Worm (Caenorhabditis elegans) whole organism, late embryonic: ENCODE results near the gene ptr-8.
"Not testable (repeated sequence)": the region's sequence is repeated elsewhere in the genome, so short reads cannot be mapped to it uniquely, and the experiment has no call there.

Experiments
- K09A11.1 ChIP-seq: sonication (generic microtip); optimal IDR thresholded peaks from 2 replicates; lab custom pipeline; 2017; ENCODE audit warnings: antibody characterized with exemption, mild to moderate bottlenecking, missing genetic modification characterization, missing compliant biosample characterization; ENCODE audit not compliant: insufficient read depth
- T23F11.4 ChIP-seq: fragments of 200-800 bp; sonication (Bioruptor generic); optimal IDR thresholded peaks from 2 replicates; lab custom pipeline; 2018; ENCODE audit warnings: mild to moderate bottlenecking, missing genetic modification characterization, missing compliant biosample characterization
- Y22D7AL.16 ChIP-seq: sonication (generic microtip); optimal IDR thresholded peaks from 2 replicates; lab custom pipeline; 2016; ENCODE audit warnings: missing genetic modification characterization, missing compliant biosample characterization
- ahr-1 ChIP-seq: sonication (generic microtip); optimal IDR thresholded peaks from 2 replicates; lab custom pipeline; 2016; ENCODE audit warnings: missing genetic modification characterization, missing compliant biosample characterization
- ceh-14 ChIP-seq: sonication (generic microtip); optimal IDR thresholded peaks from 2 replicates; lab custom pipeline; 2016; ENCODE audit warnings: missing genotype, missing genetic modification characterization, missing compliant biosample characterization
- ceh-18 ChIP-seq: sonication (generic microtip); optimal IDR thresholded peaks from 2 replicates; lab custom pipeline; 2016; ENCODE audit warnings: missing genetic modification characterization, missing compliant biosample characterization
- ceh-19 ChIP-seq: fragments of 200-800 bp; sonication (Bioruptor generic); optimal IDR thresholded peaks from 2 replicates; lab custom pipeline; 2018; ENCODE audit warnings: mild to moderate bottlenecking, missing genetic modification characterization, missing compliant biosample characterization
- ceh-2 ChIP-seq: sonication (generic microtip); optimal IDR thresholded peaks from 2 replicates; lab custom pipeline; 2016; ENCODE audit warnings: missing genotype, missing genetic modification characterization, missing compliant biosample characterization
- ceh-6 ChIP-seq: fragments of 200-800 bp; sonication (Bioruptor generic); optimal IDR thresholded peaks from 2 replicates; lab custom pipeline; 2018; ENCODE audit warnings: mild to moderate bottlenecking, missing genetic modification characterization, missing compliant biosample characterization
- ceh-9 ChIP-seq: sonication (generic microtip); optimal IDR thresholded peaks from 2 replicates; lab custom pipeline; 2016; ENCODE audit warnings: mild to moderate bottlenecking, missing genetic modification characterization, inconsistent platforms, missing compliant biosample characterization
- dve-1 ChIP-seq: sonication (generic microtip); optimal IDR thresholded peaks from 2 replicates; lab custom pipeline; 2017; ENCODE audit warnings: antibody characterized with exemption, mild to moderate bottlenecking, missing genetic modification characterization, missing compliant biosample characterization
- eyg-1 ChIP-seq: sonication (generic microtip); optimal IDR thresholded peaks from 2 replicates; lab custom pipeline; 2016; ENCODE audit warnings: missing genotype, missing genetic modification characterization, missing compliant biosample characterization
- gmeb-2 ChIP-seq: sonication (generic microtip); optimal IDR thresholded peaks from 2 replicates; lab custom pipeline; 2016; ENCODE audit warnings: missing genetic modification characterization, inconsistent platforms, missing compliant biosample characterization
- hlh-8 ChIP-seq: sonication (generic microtip); optimal IDR thresholded peaks from 2 replicates; lab custom pipeline; 2016; ENCODE audit warnings: missing genotype, missing genetic modification characterization, missing compliant biosample characterization
- lim-6 ChIP-seq: sonication (generic microtip); optimal IDR thresholded peaks from 2 replicates; lab custom pipeline; 2016; ENCODE audit warnings: missing genetic modification characterization, missing compliant biosample characterization
- lin-11 ChIP-seq: fragments of 200-800 bp; sonication (Bioruptor generic); optimal IDR thresholded peaks from 2 replicates; lab custom pipeline; 2018; ENCODE audit warnings: mild to moderate bottlenecking, missing genetic modification characterization, missing compliant biosample characterization
- nfya-1 ChIP-seq: sonication (generic microtip); optimal IDR thresholded peaks from 2 replicates; lab custom pipeline; 2017; ENCODE audit warnings: missing genetic modification characterization, mild to moderate bottlenecking, missing compliant biosample characterization, antibody characterized with exemption, moderate library complexity
- nhr-11 ChIP-seq: fragments of 150-350 bp; optimal IDR thresholded peaks from 2 replicates; lab custom pipeline; 2014; ENCODE audit warnings: missing biosample characterization, missing genetic modification characterization
- npax-4 ChIP-seq: sonication (generic microtip); optimal IDR thresholded peaks from 2 replicates; lab custom pipeline; 2016; ENCODE audit warnings: missing genetic modification characterization, missing compliant biosample characterization
- odd-2 ChIP-seq: sonication (generic microtip); optimal IDR thresholded peaks from 2 replicates; lab custom pipeline; 2017; ENCODE audit warnings: antibody characterized with exemption, mild to moderate bottlenecking, missing genetic modification characterization, missing compliant biosample characterization
- pag-3 ChIP-seq: sonication (generic microtip); optimal IDR thresholded peaks from 2 replicates; lab custom pipeline; 2016; ENCODE audit warnings: missing compliant biosample characterization, missing genetic modification characterization, borderline replicate concordance
- pat-9 ChIP-seq: fragments of 200-800 bp; sonication (Bioruptor generic); optimal IDR thresholded peaks from 2 replicates; lab custom pipeline; 2018; ENCODE audit warnings: mild to moderate bottlenecking, missing genetic modification characterization, moderate library complexity, missing compliant biosample characterization
- pha-2 ChIP-seq: sonication (generic microtip); optimal IDR thresholded peaks from 2 replicates; lab custom pipeline; 2017; ENCODE audit warnings: mild to moderate bottlenecking, missing genetic modification characterization, missing compliant biosample characterization
- pqm-1 ChIP-seq: sonication (generic microtip); optimal IDR thresholded peaks from 2 replicates; lab custom pipeline; 2016; ENCODE audit warnings: missing genetic modification characterization, missing compliant biosample characterization
- pros-1 ChIP-seq: fragments of 150-350 bp; optimal IDR thresholded peaks from 2 replicates; lab custom pipeline; 2014; ENCODE audit warnings: missing biosample characterization, missing genetic modification reagents, missing genetic modification characterization
- sdc-2 ChIP-seq: sonication (generic microtip); optimal IDR thresholded peaks from 2 replicates; lab custom pipeline; 2016; ENCODE audit warnings: missing genotype, missing genetic modification characterization, missing compliant biosample characterization
- syd-9 ChIP-seq: sonication (generic microtip); optimal IDR thresholded peaks from 2 replicates; lab custom pipeline; 2016; ENCODE audit warnings: mild to moderate bottlenecking, missing genetic modification characterization, moderate library complexity, missing compliant biosample characterization
- tbx-7 ChIP-seq: sonication (generic microtip); optimal IDR thresholded peaks from 2 replicates; lab custom pipeline; 2016; ENCODE audit warnings: missing genotype, missing genetic modification characterization, missing compliant biosample characterization
- ttx-3 ChIP-seq: sonication (generic microtip); optimal IDR thresholded peaks from 2 replicates; lab custom pipeline; 2016; ENCODE audit warnings: missing genetic modification reagents, missing genetic modification characterization, missing compliant biosample characterization
- unc-3 ChIP-seq, 2 experiments: fragments of 200-800 bp in 1 of 2; sonication (Bioruptor generic) in 1 of 2; sonication (generic microtip) in 1 of 2; conservative IDR thresholded peaks in 1 of 2; optimal IDR thresholded peaks in 1 of 2; 2 replicates each; pipeline versions ENCODE4 v1.3.6 to Lab custom; 2016 to 2022; ENCODE audit warnings: missing compliant biosample characterization in 2 of 2, missing genetic modification characterization in 2 of 2, missing genetic modification reagents in 1 of 2
- unc-55 ChIP-seq: sonication (generic microtip); optimal IDR thresholded peaks from 2 replicates; lab custom pipeline; 2017; ENCODE audit warnings: missing biosample characterization, missing genetic modification reagents, missing genetic modification characterization
- zip-5 ChIP-seq: sonication (generic microtip); optimal IDR thresholded peaks from 2 replicates; lab custom pipeline; 2016; ENCODE audit warnings: missing genetic modification characterization, missing compliant biosample characterization
- ztf-16 ChIP-seq: sonication (generic microtip); optimal IDR thresholded peaks from 2 replicates; lab custom pipeline; 2017; ENCODE audit warnings: missing genetic modification characterization, missing compliant biosample characterization

ptr-8 gene

DNA sequence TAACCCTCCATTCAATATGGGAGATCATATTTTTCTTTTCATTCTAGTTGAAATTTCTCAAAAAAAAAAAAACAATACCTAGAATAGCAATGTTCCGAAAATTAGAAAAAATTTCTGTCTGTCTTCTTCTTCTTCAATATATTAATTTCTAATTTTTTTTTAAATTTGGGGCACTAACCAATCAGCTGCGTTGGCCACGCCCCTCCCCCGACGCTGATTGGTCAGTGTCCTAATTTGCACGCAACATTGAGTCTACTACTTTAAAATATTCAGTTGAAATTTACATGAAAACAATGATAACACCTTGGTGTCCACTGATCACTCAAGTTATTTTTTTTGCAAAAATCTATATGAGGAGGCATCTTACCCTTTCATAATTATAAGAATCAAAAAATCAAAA is 6.9 kb downstream of the ptr-8 start:
- TF ChIP-seq ceh-19 (GFP tag; lab: Kevin White, UChicago), result no peak
- no peak for TF ChIP-seq dve-1 (tag; lab: Kevin White, UChicago)
- no peak for TF ChIP-seq pros-1 (tag; lab: Kevin White, UChicago)
- TF ChIP-seq gmeb-2 (tag; lab: Kevin White, UChicago), result no peak
- TF ChIP-seq ceh-9 (tag; lab: Kevin White, UChicago), result no peak
- peak; percentile 85 for TF ChIP-seq nfya-1 (tag; lab: Kevin White, UChicago)

DNA sequence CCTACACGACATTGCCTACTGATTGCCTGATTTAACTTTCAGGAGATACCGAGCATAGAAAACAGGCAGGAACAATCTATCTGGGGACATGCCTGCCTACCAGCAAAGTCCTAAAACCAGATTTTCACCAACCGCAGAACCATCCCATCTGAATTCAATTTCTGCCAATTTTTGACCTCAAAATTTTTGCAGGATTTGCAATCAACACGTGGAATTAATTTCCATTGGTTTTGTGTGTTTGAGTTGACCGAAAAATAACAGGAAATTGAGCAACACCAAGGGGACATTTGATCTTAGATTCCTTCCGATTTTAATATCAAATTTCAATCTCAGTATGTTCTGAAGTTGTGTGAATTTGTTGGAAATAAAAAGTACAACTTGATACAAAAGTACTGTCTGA is 9.9 kb downstream of the ptr-8 start:
- TF ChIP-seq pag-3 (tag; lab: Kevin White, UChicago) (no peak), pqm-1 (no peak), lin-11 (tag; lab: Kevin White, UChicago) (no peak), syd-9 (tag; lab: Kevin White, UChicago) (no peak), ahr-1 (tag; lab: Kevin White, UChicago) (no peak), lim-6 (tag; lab: Kevin White, UChicago) (no peak), ceh-14 (tag; lab: Kevin White, UChicago) (no peak), zip-5 (no peak), hlh-8 (no peak)

DNA sequence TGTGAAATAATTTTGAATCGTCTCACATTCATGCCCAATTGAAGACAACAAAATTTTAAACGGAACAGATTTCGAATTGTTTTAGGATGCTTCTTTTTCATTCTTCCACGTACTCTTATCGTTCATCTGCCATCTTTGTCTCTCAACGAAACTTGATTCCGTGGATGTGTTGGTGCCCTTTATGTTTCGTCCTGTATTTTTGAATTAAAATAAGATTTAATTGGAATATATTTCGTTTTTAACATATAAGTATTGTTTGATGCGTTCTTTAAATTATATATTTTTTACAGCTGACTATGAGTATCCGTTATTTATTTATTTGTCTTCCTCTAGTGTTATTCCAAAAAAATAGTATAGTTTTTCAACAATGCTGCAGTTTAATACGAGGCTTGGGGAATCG is 13.0 kb downstream of the ptr-8 start, which contains the start of gene gly-1:
gly-1 (minus strand) TSS at position 101 of the 400 bp plus-strand sequence.
- no peak for TF ChIP-seq K09A11.1 (tag; lab: Kevin White, UChicago)
- TF ChIP-seq ztf-16 (tag; lab: Kevin White, UChicago), result no peak
- TF ChIP-seq nfya-1 (tag; lab: Kevin White, UChicago), result no peak
- no peak for TF ChIP-seq npax-4
- no peak for TF ChIP-seq eyg-1 (tag; lab: Kevin White, UChicago)
- TF ChIP-seq lim-6 (tag; lab: Kevin White, UChicago), result no peak
- no peak for TF ChIP-seq pros-1 (tag; lab: Kevin White, UChicago)
- TF ChIP-seq ceh-18 (tag; lab: Kevin White, UChicago), result no peak
- TF ChIP-seq unc-55 (GFP tag; lab: Kevin White, UChicago), result no peak
- no peak for TF ChIP-seq ceh-6 (GFP tag; lab: Kevin White, UChicago)
- TF ChIP-seq ceh-2, result no peak
- TF ChIP-seq T23F11.4 (GFP tag; lab: Kevin White, UChicago), result no peak
- no peak for TF ChIP-seq zip-5
- no peak for TF ChIP-seq pat-9
- TF ChIP-seq tbx-7 (tag; lab: Kevin White, UChicago), result no peak
- no peak for TF ChIP-seq unc-3 (GFP tag; conservative IDR thresholded peaks at IDR 0.05; lab: Robert Waterston, UW)
- TF ChIP-seq unc-3 (tag; optimal IDR thresholded peaks at IDR 0.05; lab: Kevin White, UChicago), result no peak

DNA sequence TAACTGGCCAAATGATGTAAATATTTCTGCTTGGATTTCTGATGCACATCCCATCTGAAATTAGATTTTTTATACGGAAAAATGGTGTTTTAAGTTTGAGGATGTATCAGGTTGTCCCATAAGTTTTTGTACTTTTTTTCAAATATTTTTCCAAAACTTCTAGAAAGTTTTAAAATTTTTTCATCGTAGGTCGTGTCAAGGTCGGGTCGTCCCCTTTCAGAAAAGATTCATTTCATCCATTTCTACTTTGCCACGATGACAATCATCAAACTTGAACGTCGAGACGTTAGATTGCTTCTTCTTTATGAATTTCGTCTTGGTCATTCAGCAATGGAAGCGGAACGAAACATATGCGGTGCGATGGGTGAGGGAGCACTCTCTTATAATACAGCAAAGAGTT is 15.3 kb downstream of the ptr-8 start, which contains the start of gene sra-12:
sra-12 (minus strand) TSS at position 101 of the 400 bp plus-strand sequence.
- TF ChIP-seq ceh-18, pha-2, ttx-3 (tag; lab: Kevin White, UChicago): not testable (repeated sequence)

DNA sequence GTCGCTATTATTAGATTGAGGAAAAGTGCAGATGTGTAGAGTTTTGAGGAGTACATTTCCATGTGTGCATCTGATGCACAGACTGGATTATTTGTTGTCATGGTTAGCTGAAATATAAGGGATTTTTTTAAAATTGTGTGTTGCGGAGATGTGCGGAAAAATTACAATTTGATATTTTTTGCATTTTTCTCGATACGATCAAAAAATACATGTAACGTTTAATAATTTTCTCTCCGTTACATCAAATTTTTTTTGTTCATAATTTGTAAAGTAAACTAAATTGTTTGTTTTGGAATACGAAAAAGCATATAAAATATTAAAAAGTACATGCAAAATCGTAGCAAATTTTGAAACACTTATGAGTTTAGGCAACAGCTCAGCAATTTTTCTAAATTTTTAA is 21.1 kb downstream of the ptr-8 start, which contains the start of gene sra-11:
sra-11 (minus strand) TSS at position 101 of the 400 bp plus-strand sequence.
- TF ChIP-seq nhr-11, result no peak
- TF ChIP-seq odd-2 (tag; lab: Kevin White, UChicago), result no peak
- no peak for TF ChIP-seq Y22D7AL.16 (tag; lab: Kevin White, UChicago)
- TF ChIP-seq sdc-2 (tag; lab: Kevin White, UChicago), result no peak
